Fruit fly (Drosophila melanogaster) whole organism, embryonic: Measurements from ENCODE around the gene cdi.
A peak's percentile ranks its signal among the peaks of the same experiment; 100 is the strongest.

Source experiments
- C15 ChIP-seq: fragments of 200-800 bp; sonication (Bioruptor generic); IDR thresholded peaks from 3 replicates; pipeline ENCODE4 v1.3.6; 2022; ENCODE audit warnings: missing biosample characterization, missing genetic modification characterization
- CG11093 ChIP-seq: fragments of 200-800 bp; sonication (Bioruptor generic); IDR thresholded peaks from 3 replicates; pipeline ENCODE4 v1.3.6; 2022; ENCODE audit warnings: missing biosample characterization, missing genetic modification characterization
- CG12299 ChIP-seq: fragments of 200-800 bp; sonication (Bioruptor generic); optimal IDR thresholded peaks from 2 replicates; lab custom pipeline; 2018; ENCODE audit warnings: missing biosample characterization, mild to moderate bottlenecking, missing genetic modification characterization
- CG12659 ChIP-seq: fragments of 200-800 bp; sonication (Bioruptor generic); optimal IDR thresholded peaks from 3 replicates; lab custom pipeline; 2017; ENCODE audit warnings: mild to moderate bottlenecking, missing biosample characterization, missing genetic modification reagents, missing genetic modification characterization
- CG12744 ChIP-seq: fragments of 200-800 bp; sonication (Bioruptor generic); optimal IDR thresholded peaks from 2 replicates; lab custom pipeline; 2016; ENCODE audit warnings: missing biosample characterization, missing genetic modification characterization
- CG12942 ChIP-seq: fragments of 200-800 bp; sonication (Bioruptor generic); optimal IDR thresholded peaks from 3 replicates; lab custom pipeline; 2016; ENCODE audit warnings: missing biosample characterization, missing genetic modification characterization
- CG14710 ChIP-seq: fragments of 200-800 bp; sonication (Bioruptor generic); optimal IDR thresholded peaks from 3 replicates; lab custom pipeline; 2019; ENCODE audit warnings: missing biosample characterization, mild to moderate bottlenecking, missing genetic modification characterization, moderate library complexity
- CG17328 ChIP-seq: fragments of 200-800 bp; sonication (Bioruptor generic); IDR thresholded peaks from 2 replicates; pipeline ENCODE4 v1.3.6; 2022; ENCODE audit warnings: missing biosample characterization, missing genetic modification characterization
- CG17829 ChIP-seq: fragments of 200-800 bp; optimal IDR thresholded peaks from 2 replicates; lab custom pipeline; 2019; ENCODE audit warnings: missing biosample characterization, mild to moderate bottlenecking, missing genetic modification characterization, moderate library complexity
- CG3065 ChIP-seq: fragments of 200-800 bp; sonication (Bioruptor generic); optimal IDR thresholded peaks from 2 replicates; lab custom pipeline; 2016; ENCODE audit warnings: missing biosample characterization, missing genetic modification characterization
- CG31224 ChIP-seq: fragments of 200-800 bp; sonication (Bioruptor generic); IDR thresholded peaks from 2 replicates; pipeline ENCODE4 v1.3.6; 2022; ENCODE audit warnings: missing biosample characterization, missing genetic modification characterization
- CG32532 ChIP-seq: fragments of 200-800 bp; sonication (Bioruptor generic); IDR thresholded peaks from 2 replicates; pipeline ENCODE4 v1.3.6; 2022; ENCODE audit warnings: missing biosample characterization, missing genetic modification characterization
- CG32767 ChIP-seq: fragments of 200-800 bp; sonication (Bioruptor generic); IDR thresholded peaks from 2 replicates; pipeline ENCODE4 v1.3.6; 2022; ENCODE audit warnings: missing biosample characterization, missing genetic modification characterization
- CG34224 ChIP-seq: fragments of 200-800 bp; sonication (Bioruptor generic); IDR thresholded peaks from 3 replicates; pipeline ENCODE4 v1.3.6; 2022; ENCODE audit warnings: missing biosample characterization, missing genetic modification characterization; ENCODE audit not compliant: partially characterized antibody
- CG34422 ChIP-seq: fragments of 200-800 bp; sonication (Bioruptor generic); IDR thresholded peaks from 3 replicates; pipeline ENCODE4 v1.3.6; 2022; ENCODE audit warnings: missing biosample characterization, missing genetic modification characterization
- CG3726 ChIP-seq: fragments of 200-800 bp; sonication (Bioruptor generic); IDR thresholded peaks from 3 replicates; pipeline ENCODE4, ENCODE4 v1.3.6; 2022; ENCODE audit warnings: missing biosample characterization, missing genetic modification characterization
- CG6654 ChIP-seq: fragments of 200-800 bp; sonication (Bioruptor generic); optimal IDR thresholded peaks from 2 replicates; lab custom pipeline; 2017; ENCODE audit warnings: missing biosample characterization, mild to moderate bottlenecking, missing genetic modification characterization
- CG6854 ChIP-seq: fragments of 200-800 bp; sonication (Bioruptor generic); optimal IDR thresholded peaks from 3 replicates; lab custom pipeline; 2017; ENCODE audit warnings: missing biosample characterization, mild to moderate bottlenecking, missing genetic modification characterization
- CG9609 ChIP-seq: fragments of 200-800 bp; sonication (Bioruptor generic); optimal IDR thresholded peaks from 3 replicates; lab custom pipeline; 2016; ENCODE audit warnings: missing biosample characterization, missing genetic modification characterization
- Chrac-16 ChIP-seq: fragments of 200-800 bp; sonication (Bioruptor generic); optimal IDR thresholded peaks from 3 replicates; lab custom pipeline; 2016; ENCODE audit warnings: missing biosample characterization, missing genetic modification characterization
- Dbx ChIP-seq: fragments of 200-800 bp; sonication (Bioruptor generic); IDR thresholded peaks from 3 replicates; pipeline ENCODE4 v1.3.6; 2022; ENCODE audit warnings: missing biosample characterization, missing genetic modification characterization
- Dek ChIP-seq: fragments of 200-800 bp; sonication (Bioruptor generic); optimal IDR thresholded peaks from 3 replicates; lab custom pipeline; 2019; ENCODE audit warnings: missing biosample characterization, mild to moderate bottlenecking, missing genetic modification characterization, moderate library complexity
- Dfd ChIP-seq, 2 experiments: fragments of >200 bp; optimal IDR thresholded peaks; 2 replicates each; lab custom pipeline; 2017; ENCODE audit warnings: missing biosample characterization in 2 of 2, missing genetic modification characterization in 2 of 2
- Dip2 ChIP-seq: fragments of 200-800 bp; sonication (Bioruptor generic); IDR thresholded peaks from 2 replicates; pipeline ENCODE4 v1.3.6; 2022; ENCODE audit warnings: missing biosample characterization, missing genetic modification characterization
- Fer1 ChIP-seq: fragments of 200-800 bp; sonication (Bioruptor generic); optimal IDR thresholded peaks from 2 replicates; lab custom pipeline; 2017; ENCODE audit warnings: missing biosample characterization, mild to moderate bottlenecking, missing genetic modification characterization
- GATAe ChIP-seq: fragments of 200-800 bp; sonication (Bioruptor generic); conservative IDR thresholded peaks from 2 replicates; pipeline ENCODE4 v1.3.6; 2022; ENCODE audit warnings: missing biosample characterization, missing genetic modification characterization
- HLH3B ChIP-seq: fragments of 200-800 bp; sonication (Bioruptor generic); IDR thresholded peaks from 2 replicates; pipeline ENCODE4 v1.3.6; 2022; ENCODE audit warnings: missing biosample characterization, missing genetic modification characterization
- HLH4C ChIP-seq: fragments of 200-800 bp; sonication (Bioruptor generic); IDR thresholded peaks from 3 replicates; pipeline ENCODE4 v1.3.6; 2022; ENCODE audit warnings: missing biosample characterization, missing genetic modification characterization; ENCODE audit not compliant: partially characterized antibody
- Hmx ChIP-seq: fragments of 200-800 bp; sonication (Bioruptor generic); optimal IDR thresholded peaks from 2 replicates; lab custom pipeline; 2016; ENCODE audit warnings: missing biosample characterization, missing genetic modification characterization
- Lpt ChIP-seq: fragments of >200 bp; optimal IDR thresholded peaks from 2 replicates; lab custom pipeline; 2018; ENCODE audit warnings: missing biosample characterization, missing genetic modification characterization
- Pdp1 ChIP-seq, 2 experiments: fragments of 200-800 bp; sonication (Bioruptor generic); optimal IDR thresholded peaks; 3 replicates each; lab custom pipeline; 2016; ENCODE audit warnings: missing biosample characterization in 2 of 2, missing genetic modification characterization in 2 of 2, mild to moderate bottlenecking in 1 of 2, moderate library complexity in 1 of 2
- Taf1 ChIP-seq: fragments of 200-800 bp; sonication (Bioruptor generic); IDR thresholded peaks from 2 replicates; pipeline ENCODE4 v1.3.6; 2022; ENCODE audit warnings: missing biosample characterization, missing genetic modification characterization
- YL-1 ChIP-seq: fragments of 200-800 bp; sonication (Bioruptor generic); optimal IDR thresholded peaks from 3 replicates; lab custom pipeline; 2017; ENCODE audit warnings: missing biosample characterization, mild to moderate bottlenecking, missing genetic modification characterization
- az2 ChIP-seq: fragments of 200-800 bp; sonication (Bioruptor generic); optimal IDR thresholded peaks from 3 replicates; lab custom pipeline; 2016; ENCODE audit warnings: missing biosample characterization, missing genetic modification characterization
- cas ChIP-seq: fragments of 200-800 bp; sonication (Bioruptor generic); IDR thresholded peaks from 2 replicates; pipeline ENCODE4 v1.3.6; 2022; ENCODE audit warnings: missing biosample characterization, missing genetic modification characterization
- dan ChIP-seq: fragments of 200-800 bp; sonication (Bioruptor generic); IDR thresholded peaks from 2 replicates; pipeline ENCODE4 v1.3.6; 2022; ENCODE audit warnings: missing biosample characterization, missing genetic modification characterization
- en ChIP-seq: fragments of 200-800 bp; sonication (Bioruptor generic); optimal IDR thresholded peaks from 2 replicates; lab custom pipeline; 2016; ENCODE audit warnings: missing biosample characterization, missing genetic modification characterization
- fd3F ChIP-seq: fragments of 200-800 bp; sonication (Bioruptor generic); optimal IDR thresholded peaks from 2 replicates; lab custom pipeline; 2018; ENCODE audit warnings: missing biosample characterization, mild to moderate bottlenecking, missing genetic modification characterization, moderate library complexity
- gcm2 ChIP-seq: fragments of 200-800 bp; sonication (Bioruptor generic); optimal IDR thresholded peaks from 2 replicates; lab custom pipeline; 2016; ENCODE audit warnings: missing biosample characterization, missing genetic modification characterization
- grn ChIP-seq: fragments of 200-800 bp; sonication (Bioruptor generic); optimal IDR thresholded peaks from 3 replicates; lab custom pipeline; 2017; ENCODE audit warnings: missing biosample characterization, missing genetic modification characterization
- insv ChIP-seq, 2 experiments: fragments of 200-800 bp; sonication (Bioruptor generic); optimal IDR thresholded peaks; 3 replicates each; lab custom pipeline; 2016 to 2018; ENCODE audit warnings: missing biosample characterization in 2 of 2, missing genetic modification characterization in 2 of 2
- lbe ChIP-seq: fragments of 200-800 bp; sonication (Bioruptor generic); optimal IDR thresholded peaks from 2 replicates; lab custom pipeline; 2016; ENCODE audit warnings: missing biosample characterization, mild to moderate bottlenecking, missing genetic modification characterization
- lov ChIP-seq, 2 experiments: fragments of 200-800 bp in 1 of 2; fragments of >200 bp in 1 of 2; sonication (Bioruptor generic) in 1 of 2; IDR thresholded peaks in 1 of 2; optimal IDR thresholded peaks in 1 of 2; 2 replicates in 1 of 2; 3 replicates in 1 of 2; pipeline versions ENCODE4 v1.3.6 to Lab custom; 2017 to 2022; ENCODE audit warnings: missing biosample characterization in 1 of 2, missing genetic modification characterization in 1 of 2
- nerfin-2 ChIP-seq: fragments of 200-800 bp; sonication (Bioruptor generic); IDR thresholded peaks from 2 replicates; pipeline ENCODE4 v1.3.6; 2022; ENCODE audit warnings: missing biosample characterization, missing genetic modification characterization; ENCODE audit not compliant: partially characterized antibody
- pan ChIP-seq, 4 experiments: fragments of >200 bp in 3 of 4; fragments of 200-800 bp in 1 of 4; sonication (Bioruptor generic) in 1 of 4; optimal IDR thresholded peaks in 3 of 4; IDR thresholded peaks in 1 of 4; 2 replicates each; pipeline versions ENCODE4 v1.3.6 to Lab custom; 2017 to 2022; ENCODE audit warnings: missing biosample characterization in 2 of 4, missing genetic modification characterization in 2 of 4, mixed read lengths in 1 of 4
- scrt ChIP-seq: fragments of 200-800 bp; sonication (Bioruptor generic); optimal IDR thresholded peaks from 2 replicates; lab custom pipeline; 2018; ENCODE audit warnings: missing biosample characterization, mild to moderate bottlenecking, missing genetic modification characterization, moderate library complexity
- stc ChIP-seq: fragments of 200-800 bp; sonication (Bioruptor generic); IDR thresholded peaks from 2 replicates; pipeline ENCODE4 v1.3.6; 2022; ENCODE audit warnings: missing biosample characterization, missing genetic modification characterization
- trem ChIP-seq: fragments of 200-800 bp; optimal IDR thresholded peaks from 3 replicates; lab custom pipeline; 2019; ENCODE audit warnings: missing biosample characterization, mild to moderate bottlenecking, missing genetic modification characterization, moderate library complexity
- tx ChIP-seq: fragments of 200-800 bp; sonication (Bioruptor generic); optimal IDR thresholded peaks from 2 replicates; lab custom pipeline; 2016; ENCODE audit warnings: missing biosample characterization, missing genetic modification characterization
- unpg ChIP-seq: fragments of 200-800 bp; sonication (Bioruptor generic); optimal IDR thresholded peaks from 3 replicates; lab custom pipeline; 2018; ENCODE audit warnings: missing biosample characterization, mild to moderate bottlenecking, missing genetic modification characterization, moderate library complexity
- wek ChIP-seq: fragments of 200-800 bp; sonication (Bioruptor generic); optimal IDR thresholded peaks from 3 replicates; lab custom pipeline; 2018; ENCODE audit warnings: missing biosample characterization, mild to moderate bottlenecking, missing genetic modification characterization, moderate library complexity

cdi gene

DNA sequence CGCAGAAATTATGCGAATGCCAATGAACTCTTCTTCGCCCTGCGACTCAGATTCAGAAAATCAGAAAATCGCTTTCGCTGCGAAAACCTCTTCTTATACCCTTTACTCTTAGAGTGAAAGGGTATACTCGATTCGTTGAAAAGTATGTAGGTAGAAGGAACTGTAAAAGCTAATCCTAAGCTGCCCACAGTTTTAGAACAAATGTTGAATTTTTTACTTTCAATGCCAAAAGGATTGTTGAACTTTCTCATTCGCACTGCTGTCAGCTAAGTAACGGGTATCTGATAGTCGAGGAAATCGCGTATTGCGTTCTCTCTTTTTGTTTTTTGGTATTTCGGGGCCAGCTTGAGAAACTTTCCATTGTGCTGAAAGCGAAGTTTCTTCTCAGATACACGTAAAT lies 19.8 kb upstream of the cdi start (continued):
- TF ChIP-seq pan (optimal IDR thresholded peaks at IDR 0.05; lab: Kevin White, UChicago) (no peak), pan (GFP tag; optimal IDR thresholded peaks at IDR 0.05 in 1 of 2, IDR thresholded peaks at IDR 0.05 in 1 of 2) (peak in 1 of 2 experiments; percentile 22), CG6654 (GFP tag; lab: Kevin White, UChicago) (no peak), CG17328 (GFP tag; lab: Robert Waterston, UW) (no peak), Dfd (GFP tag; optimal IDR thresholded peaks at IDR 0.05; lab: Kevin White, UChicago) (no peak), CG32532 (GFP tag; lab: Robert Waterston, UW) (no peak), CG34422 (no peak), Dbx (GFP tag; lab: Robert Waterston, UW) (no peak), Lpt (no peak), Chrac-16 (no peak), fd3F (GFP tag; lab: Kevin White, UChicago) (no peak), CG11093 (GFP tag; lab: Robert Waterston, UW) (0 out of 3 replicates have a peak, but pooled peaks have one; percentile 28), CG3065 (peak; percentile 13), cas (no peak), az2 (GFP tag; lab: Kevin White, UChicago) (peak; percentile 58), dan (GFP tag; lab: Robert Waterston, UW) (no peak), Hmx (no peak), YL-1 (GFP tag; lab: Kevin White, UChicago) (no peak), unpg (GFP tag; lab: Kevin White, UChicago) (peak; percentile 45), wek (GFP tag; lab: Kevin White, UChicago) (no peak), CG6854 (no peak), CG12942 (GFP tag; lab: Kevin White, UChicago) (no peak), Taf1 (GFP tag; lab: Robert Waterston, UW) (no peak), CG32767 (GFP tag; lab: Robert Waterston, UW) (no peak), lov (optimal IDR thresholded peaks at IDR 0.05; lab: Kevin White, UChicago) (no peak), lov (GFP tag; IDR thresholded peaks at IDR 0.05; lab: Robert Waterston, UW) (no peak), CG3726 (GFP tag; lab: Robert Waterston, UW) (no peak), Dip2 (no peak), HLH3B (GFP tag; lab: Robert Waterston, UW) (no peak), GATAe (GFP tag; lab: Robert Waterston, UW) (no peak), Dek (tag; lab: Kevin White, UChicago) (no peak), CG12744 (no peak), CG12659 (GFP tag; lab: Kevin White, UChicago) (no peak), Pdp1 (GFP tag; optimal IDR thresholded peaks at IDR 0.05; lab: Kevin White, UChicago) (peak; percentile 8 to 9), Fer1 (GFP tag; lab: Kevin White, UChicago) (no peak), insv (GFP tag; optimal IDR thresholded peaks at IDR 0.05; lab: Kevin White, UChicago) (no peak), nerfin-2 (peak; percentile 65; the same call in 1 of the 2 replicates), grn (no peak), stc (GFP tag; lab: Robert Waterston, UW) (no peak), CG17829 (peak; percentile 17), C15 (GFP tag; lab: Robert Waterston, UW) (no peak), CG14710 (tag; lab: Kevin White, UChicago) (peak; percentile 4), tx (GFP tag; lab: Kevin White, UChicago) (no peak), lbe (GFP tag; lab: Kevin White, UChicago) (no peak), trem (tag; lab: Kevin White, UChicago) (peak; percentile 21), CG12299 (tag; lab: Kevin White, UChicago) (no peak), CG9609 (GFP tag; lab: Kevin White, UChicago) (peak; percentile 25), CG34224 (GFP tag; lab: Robert Waterston, UW) (no peak), gcm2 (GFP tag; lab: Kevin White, UChicago) (no peak), CG31224 (GFP tag; lab: Robert Waterston, UW) (no peak), en (GFP tag; lab: Kevin White, UChicago) (no peak), HLH4C (GFP tag; lab: Robert Waterston, UW) (peak; percentile 66), scrt (no peak)
